Fruit fly (Drosophila melanogaster): ENCODE results near the gene Gnpnat.

Gnpnat gene

dm6 chr3R:29765267-29766095 lies 27.4 kb downstream of the Gnpnat start, which contains the start of gene kay (continued):
- TF ChIP-seq D19A (tag; optimal IDR thresholded peaks at IDR 0.05): peak; percentile 29
- TF ChIP-seq Dfd (GFP tag; optimal IDR thresholded peaks at IDR 0.05): no peak
- no peak for TF ChIP-seq dmrt99B (tag; optimal IDR thresholded peaks at IDR 0.05)
- TF ChIP-seq so (GFP tag; IDR thresholded peaks at IDR 0.05): no peak
- no peak for TF ChIP-seq schlank (tag; optimal IDR thresholded peaks at IDR 0.05)
- TF ChIP-seq dpn (GFP tag; optimal IDR thresholded peaks at IDR 0.05): no peak
- TF ChIP-seq CG12236 (GFP tag; optimal IDR thresholded peaks at IDR 0.05): no peak
- no peak for TF ChIP-seq CG7839 (tag; optimal IDR thresholded peaks at IDR 0.05)
- peak; percentile 25 for TF ChIP-seq zen (tag; optimal IDR thresholded peaks at IDR 0.05)
- TF ChIP-seq maf-S (GFP tag; optimal IDR thresholded peaks at IDR 0.05): no peak
- TF ChIP-seq Taf1 (GFP tag; IDR thresholded peaks at IDR 0.05): no peak
- no peak for TF ChIP-seq HmgD (GFP tag; optimal IDR thresholded peaks at IDR 0.05)
- no peak for TF ChIP-seq CG12219 (GFP tag; optimal IDR thresholded peaks at IDR 0.05)
- TF ChIP-seq Ssrp (tag; optimal IDR thresholded peaks at IDR 0.05): no peak
- no peak for TF ChIP-seq CG32772 (GFP tag; IDR thresholded peaks at IDR 0.05)

- TF ChIP-seq z (GFP tag; IDR thresholded peaks at IDR 0.05) (no peak), pita (GFP tag; optimal IDR thresholded peaks at IDR 0.05) (no peak), CG8478 (optimal IDR thresholded peaks at IDR 0.05) (peak; percentile 73), HLH4C (GFP tag; IDR thresholded peaks at IDR 0.05; ENCODE audit: partially characterized antibody) (0 out of 3 replicates have a peak, but pooled peaks have one; percentile 7), Rx (GFP tag; IDR thresholded peaks at IDR 0.05) (no peak), Dfd (GFP tag; optimal IDR thresholded peaks at IDR 0.05) (peak in 1 of 2 experiments; percentile 77)
Observed at dm6 chr3R:29767236-29767635, 29.2 kb downstream of the Gnpnat start.

DNA sequence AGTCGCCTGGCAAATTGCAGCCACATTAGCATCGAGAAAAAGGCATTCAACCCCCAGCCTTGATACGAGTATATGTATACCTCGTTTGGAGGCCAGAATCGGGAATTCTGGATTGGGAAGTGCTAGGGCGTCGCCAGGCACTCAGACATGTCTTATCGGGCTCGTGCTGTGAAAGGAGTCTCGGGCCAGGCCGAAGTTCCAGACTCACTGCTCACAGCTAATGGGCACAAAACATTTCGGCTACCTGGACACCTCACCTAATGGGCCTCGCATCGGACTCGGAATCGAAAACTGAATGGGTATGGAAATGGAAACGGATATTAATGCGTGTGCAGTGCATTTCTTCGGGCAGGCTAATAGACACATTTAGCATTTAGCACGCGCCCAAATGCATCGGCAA lies 32.9 kb downstream of the Gnpnat start:
- TF ChIP-seq CG10654 (GFP tag; optimal IDR thresholded peaks at IDR 0.05) (no peak), fd102C (GFP tag; optimal IDR thresholded peaks at IDR 0.05) (no peak), Ets65A (GFP tag) (peak; percentile 66), CG31441 (GFP tag; IDR thresholded peaks at IDR 0.05) (no peak), Opbp (GFP tag; IDR thresholded peaks at IDR 0.05; ENCODE audit: partially characterized antibody) (0 out of 3 replicates have a peak, but pooled peaks have one; percentile 20), CG4282 (GFP tag; optimal IDR thresholded peaks at IDR 0.05) (no peak), oc (tag; optimal IDR thresholded peaks at IDR 0.05) (no peak), CG4424 (GFP tag; optimal IDR thresholded peaks at IDR 0.05) (no peak), twi (tag; optimal IDR thresholded peaks at IDR 0.05) (no peak), mam (GFP tag; optimal IDR thresholded peaks at IDR 0.05) (no peak), GATAe (GFP tag; conservative IDR thresholded peaks at IDR 0.05) (no peak), gcm (GFP tag; optimal IDR thresholded peaks at IDR 0.05) (no peak), zen (tag; optimal IDR thresholded peaks at IDR 0.05) (peak; percentile 91), CG34224 (GFP tag; IDR thresholded peaks at IDR 0.05; ENCODE audit: partially characterized antibody) (no peak), CG32532 (GFP tag; IDR thresholded peaks at IDR 0.05) (no peak), CG15601 (tag; optimal IDR thresholded peaks at IDR 0.05) (no peak), Lpt (GFP tag; optimal IDR thresholded peaks at IDR 0.05) (no peak), kay (GFP tag; optimal IDR thresholded peaks at IDR 0.05) (no peak), CG42726 (GFP tag; IDR thresholded peaks at IDR 0.05; ENCODE audit: partially characterized antibody) (no peak), ftz-f1 (GFP tag; optimal IDR thresholded peaks at IDR 0.05) (no peak), D (optimal IDR thresholded peaks at IDR 0.05) (peak; percentile 11), D (GFP tag; optimal IDR thresholded peaks at IDR 0.05) (no peak), esg (GFP tag; conservative IDR thresholded peaks at IDR 0.05) (no peak), CG3163 (GFP tag; optimal IDR thresholded peaks at IDR 0.05) (no peak), Deaf1 (tag; optimal IDR thresholded peaks at IDR 0.05) (peak; percentile 10), CG12299 (tag; optimal IDR thresholded peaks at IDR 0.05) (no peak), pum (GFP tag; optimal IDR thresholded peaks at IDR 0.05) (no peak), trh (GFP tag; optimal IDR thresholded peaks at IDR 0.05) (no peak), CG3995 (GFP tag; optimal IDR thresholded peaks at IDR 0.05) (no peak), CG13894 (tag; optimal IDR thresholded peaks at IDR 0.05) (peak; percentile 54)
